Worm (Caenorhabditis elegans) whole organism, L1 larva: ENCODE measurements around the gene F28H6.7.

Experiments
- efl-1 ChIP-seq, 4 experiments: fragments of 150-350 bp; optimal IDR thresholded peaks in 3 of 4; peaks in 1 of 4; 1 replicate in 1 of 4; 2 replicates in 3 of 4; lab custom pipeline; 2014; ENCODE audit warnings: missing biosample characterization in 2 of 4, missing genetic modification characterization in 2 of 4, missing genetic modification reagents in 2 of 4
- nhr-71 ChIP-seq: sonication (generic microtip); optimal IDR thresholded peaks from 2 replicates; lab custom pipeline; 2016; ENCODE audit warnings: mild to moderate bottlenecking, missing genetic modification characterization, moderate library complexity, missing compliant biosample characterization
- nhr-77 ChIP-seq: fragments of 150-350 bp; optimal IDR thresholded peaks from 2 replicates; lab custom pipeline; 2014; ENCODE audit warnings: missing biosample characterization, missing genetic modification characterization
- nhr-90 ChIP-seq: sonication (generic microtip); optimal IDR thresholded peaks from 2 replicates; lab custom pipeline; 2016; ENCODE audit warnings: mild to moderate bottlenecking, missing genetic modification characterization, missing compliant biosample characterization; ENCODE audit not compliant: poor library complexity
- ztf-4 ChIP-seq: fragments of 150-350 bp; optimal IDR thresholded peaks from 2 replicates; lab custom pipeline; 2014; ENCODE audit warnings: missing biosample characterization, missing genetic modification characterization

Gene F28H6.7

ce11 chrX:14164234-14164633 lies 48.3 kb downstream of the F28H6.7 start, which contains the start of gene vha-20:
Gene vha-20 (minus strand): TSS chrX:14164506.
- TF ChIP-seq nhr-71 (peak; percentile 8), ztf-4 (no peak), nhr-90 (tag; lab: Kevin White, UChicago) (peak; percentile 5)
- TF ChIP-seq, all 84 proteins: peak for 2

ce11 chrX:14165156-14165555 lies 49.2 kb downstream of the F28H6.7 start:
- TF ChIP-seq nhr-77 (tag; lab: Kevin White, UChicago) (no peak), efl-1 (optimal IDR thresholded peaks at IDR 0.05; lab: Kevin White, UChicago) (no peak), efl-1 (GFP tag; optimal IDR thresholded peaks at IDR 0.05 in 1 of 2; lab: Kevin White, UChicago) (peak in 1 of 2 experiments; percentile 84)
